Fruit fly (Drosophila melanogaster) whole organism, embryonic: Measurements from ENCODE around the gene CG42393.
A peak's percentile ranks its signal among the peaks of the same experiment; 100 is the strongest.

ENCODE experiments used
- ATbp ChIP-seq: fragments of 200-800 bp; sonication (Bioruptor generic); optimal IDR thresholded peaks from 2 replicates; lab custom pipeline; 2017; ENCODE audit warnings: missing biosample characterization, mild to moderate bottlenecking, missing genetic modification characterization, missing genetic modification reagents
- Awh ChIP-seq: fragments of 200-800 bp; sonication (Bioruptor generic); IDR thresholded peaks from 2 replicates; pipeline ENCODE4, ENCODE4 v1.3.6; 2022; ENCODE audit warnings: missing biosample characterization, missing genetic modification characterization
- CG10431 ChIP-seq: fragments of 200-800 bp; sonication (Bioruptor generic); optimal IDR thresholded peaks from 3 replicates; lab custom pipeline; 2018; ENCODE audit warnings: missing biosample characterization, mild to moderate bottlenecking, missing genetic modification characterization
- CG10565 ChIP-seq: fragments of 200-800 bp; sonication (Bioruptor generic); optimal IDR thresholded peaks from 3 replicates; lab custom pipeline; 2016; ENCODE audit warnings: missing biosample characterization, mild to moderate bottlenecking, missing genetic modification characterization
- CG11560 ChIP-seq: fragments of 200-800 bp; sonication (Bioruptor generic); IDR thresholded peaks from 3 replicates; pipeline ENCODE4 v1.3.6; 2022; ENCODE audit warnings: missing biosample characterization, missing genetic modification characterization
- CG12155 ChIP-seq: fragments of 200-800 bp; sonication (Bioruptor generic); optimal IDR thresholded peaks from 3 replicates; lab custom pipeline; 2016; ENCODE audit warnings: missing biosample characterization, missing genetic modification characterization
- CG15011 ChIP-seq: fragments of 200-800 bp; sonication (Bioruptor generic); optimal IDR thresholded peaks from 3 replicates; lab custom pipeline; 2018; ENCODE audit warnings: missing biosample characterization, mild to moderate bottlenecking, missing genetic modification characterization
- CG1529 ChIP-seq: fragments of 200-800 bp; sonication (Bioruptor generic); optimal IDR thresholded peaks from 3 replicates; lab custom pipeline; 2018; ENCODE audit warnings: missing biosample characterization, missing genetic modification characterization
- CG15479 ChIP-seq: fragments of 200-800 bp; sonication (Bioruptor generic); optimal IDR thresholded peaks from 3 replicates; lab custom pipeline; 2019; ENCODE audit warnings: missing biosample characterization, mild to moderate bottlenecking, missing genetic modification characterization, moderate library complexity
- CG15514 ChIP-seq: fragments of 200-800 bp; sonication (Bioruptor generic); optimal IDR thresholded peaks from 3 replicates; lab custom pipeline; 2017; ENCODE audit warnings: missing biosample characterization, missing genetic modification characterization, mild to moderate bottlenecking, moderate library complexity, missing genetic modification reagents
- CG17328 ChIP-seq: fragments of 200-800 bp; sonication (Bioruptor generic); IDR thresholded peaks from 2 replicates; pipeline ENCODE4 v1.3.6; 2022; ENCODE audit warnings: missing biosample characterization, missing genetic modification characterization
- CG17361 ChIP-seq: fragments of 200-800 bp; sonication (Bioruptor generic); IDR thresholded peaks from 3 replicates; pipeline ENCODE4 v1.3.6; 2022; ENCODE audit warnings: missing biosample characterization, missing genetic modification characterization
- CG17912 ChIP-seq: fragments of 200-800 bp; sonication (Bioruptor generic); optimal IDR thresholded peaks from 2 replicates; lab custom pipeline; 2018; ENCODE audit warnings: missing biosample characterization, mild to moderate bottlenecking, missing genetic modification characterization
- CG3726 ChIP-seq: fragments of 200-800 bp; sonication (Bioruptor generic); IDR thresholded peaks from 3 replicates; pipeline ENCODE4, ENCODE4 v1.3.6; 2022; ENCODE audit warnings: missing biosample characterization, missing genetic modification characterization
- CG3838 ChIP-seq: fragments of 200-800 bp; sonication (Bioruptor generic); optimal IDR thresholded peaks from 3 replicates; lab custom pipeline; 2016; ENCODE audit warnings: missing biosample characterization, missing genetic modification characterization
- CG4328 ChIP-seq: fragments of 200-800 bp; sonication (Bioruptor generic); optimal IDR thresholded peaks from 3 replicates; lab custom pipeline; 2017; ENCODE audit warnings: missing biosample characterization, missing genetic modification reagents, missing genetic modification characterization
- CG6683 ChIP-seq: fragments of 200-800 bp; sonication (Bioruptor generic); optimal IDR thresholded peaks from 2 replicates; lab custom pipeline; 2017; ENCODE audit warnings: missing biosample characterization, mild to moderate bottlenecking, missing genetic modification characterization, missing genetic modification reagents
- CG6854 ChIP-seq: fragments of 200-800 bp; sonication (Bioruptor generic); optimal IDR thresholded peaks from 3 replicates; lab custom pipeline; 2017; ENCODE audit warnings: missing biosample characterization, mild to moderate bottlenecking, missing genetic modification characterization
- CG7556 ChIP-seq: fragments of 200-800 bp; sonication (Bioruptor generic); optimal IDR thresholded peaks from 2 replicates; lab custom pipeline; 2017; ENCODE audit warnings: missing biosample characterization, mild to moderate bottlenecking, missing genetic modification characterization
- CG7839 ChIP-seq: fragments of 200-800 bp; sonication (Bioruptor generic); optimal IDR thresholded peaks from 3 replicates; lab custom pipeline; 2018; ENCODE audit warnings: missing biosample characterization, mild to moderate bottlenecking, missing genetic modification characterization, moderate library complexity
- CG8089 ChIP-seq: fragments of 200-800 bp; sonication (Bioruptor generic); optimal IDR thresholded peaks from 3 replicates; lab custom pipeline; 2016; ENCODE audit warnings: missing biosample characterization, missing genetic modification characterization
- CoRest ChIP-seq: fragments of 200-800 bp; sonication (Bioruptor generic); optimal IDR thresholded peaks from 3 replicates; lab custom pipeline; 2018; ENCODE audit warnings: missing biosample characterization, mild to moderate bottlenecking, missing genetic modification characterization, moderate library complexity
- D ChIP-seq, 2 experiments: fragments of 200-800 bp in 1 of 2; fragments of >200 bp in 1 of 2; sonication (Bioruptor generic) in 1 of 2; optimal IDR thresholded peaks; 2 replicates in 1 of 2; 3 replicates in 1 of 2; lab custom pipeline; 2017; ENCODE audit warnings: mild to moderate bottlenecking in 1 of 2, missing biosample characterization in 1 of 2, missing genetic modification characterization in 1 of 2, missing genetic modification reagents in 1 of 2
- Dbx ChIP-seq: fragments of 200-800 bp; sonication (Bioruptor generic); IDR thresholded peaks from 3 replicates; pipeline ENCODE4 v1.3.6; 2022; ENCODE audit warnings: missing biosample characterization, missing genetic modification characterization
- Deaf1 ChIP-seq: fragments of 200-800 bp; optimal IDR thresholded peaks from 3 replicates; lab custom pipeline; 2019; ENCODE audit warnings: missing biosample characterization, mild to moderate bottlenecking, missing genetic modification characterization, moderate library complexity
- Hmx ChIP-seq: fragments of 200-800 bp; sonication (Bioruptor generic); optimal IDR thresholded peaks from 2 replicates; lab custom pipeline; 2016; ENCODE audit warnings: missing biosample characterization, missing genetic modification characterization
- Jarid2 ChIP-seq: fragments of 200-800 bp; sonication (Bioruptor generic); optimal IDR thresholded peaks from 3 replicates; lab custom pipeline; 2017; ENCODE audit warnings: mild to moderate bottlenecking, missing biosample characterization, missing genetic modification reagents, missing genetic modification characterization
- NfI ChIP-seq: fragments of 200-800 bp; sonication (Bioruptor generic); optimal IDR thresholded peaks from 3 replicates; lab custom pipeline; 2018; ENCODE audit warnings: missing biosample characterization, mild to moderate bottlenecking, missing genetic modification characterization, moderate library complexity
- Opbp ChIP-seq: fragments of 200-800 bp; sonication (Bioruptor generic); IDR thresholded peaks from 3 replicates; pipeline ENCODE4 v1.3.6; 2022; ENCODE audit warnings: missing biosample characterization, missing genetic modification characterization; ENCODE audit not compliant: partially characterized antibody
- TFAM ChIP-seq: fragments of 200-800 bp; sonication (Bioruptor generic); optimal IDR thresholded peaks from 2 replicates; lab custom pipeline; 2017; ENCODE audit warnings: missing biosample characterization, missing genetic modification characterization, inconsistent platforms
- Xrp1 ChIP-seq: fragments of 200-800 bp; sonication (Bioruptor generic); IDR thresholded peaks from 2 replicates; pipeline ENCODE4 v1.3.6; 2022; ENCODE audit warnings: missing biosample characterization, missing genetic modification characterization
- ab ChIP-seq: fragments of 200-800 bp; sonication (Bioruptor generic); optimal IDR thresholded peaks from 2 replicates; lab custom pipeline; 2016; ENCODE audit warnings: missing biosample characterization, missing genetic modification characterization
- bigmax ChIP-seq: fragments of 200-800 bp; sonication (Bioruptor generic); optimal IDR thresholded peaks from 2 replicates; lab custom pipeline; 2018; ENCODE audit warnings: missing biosample characterization, mild to moderate bottlenecking, missing genetic modification characterization
- br ChIP-seq: fragments of >200 bp; optimal IDR thresholded peaks from 2 replicates; lab custom pipeline; 2017
- chif ChIP-seq, 2 experiments: fragments of 200-800 bp; sonication (Bioruptor generic); optimal IDR thresholded peaks; 3 replicates each; lab custom pipeline; 2016; ENCODE audit warnings: missing biosample characterization in 2 of 2, missing genetic modification characterization in 2 of 2
- cwo ChIP-seq: fragments of 200-800 bp; sonication (Bioruptor generic); optimal IDR thresholded peaks from 3 replicates; lab custom pipeline; 2017; ENCODE audit warnings: missing biosample characterization, missing genetic modification characterization, mild to moderate bottlenecking, moderate library complexity, missing genetic modification reagents
- dan ChIP-seq: fragments of 200-800 bp; sonication (Bioruptor generic); IDR thresholded peaks from 2 replicates; pipeline ENCODE4 v1.3.6; 2022; ENCODE audit warnings: missing biosample characterization, missing genetic modification characterization
- exex ChIP-seq: fragments of 200-800 bp; sonication (Bioruptor generic); optimal IDR thresholded peaks from 4 replicates; lab custom pipeline; 2018; ENCODE audit warnings: missing biosample characterization, mild to moderate bottlenecking, missing genetic modification characterization, moderate library complexity
- gce ChIP-seq: fragments of 200-800 bp; sonication (Bioruptor generic); IDR thresholded peaks from 3 replicates; pipeline ENCODE4 v1.3.6; 2022; ENCODE audit warnings: missing biosample characterization, missing genetic modification characterization
- gem ChIP-seq: fragments of 200-800 bp; sonication (Bioruptor generic); optimal IDR thresholded peaks from 2 replicates; lab custom pipeline; 2019; ENCODE audit warnings: missing biosample characterization, mild to moderate bottlenecking, missing genetic modification characterization, moderate library complexity
- gt ChIP-seq: fragments of 200-800 bp; sonication (Bioruptor generic); IDR thresholded peaks from 2 replicates; pipeline ENCODE4 v1.3.6; 2022; ENCODE audit warnings: missing biosample characterization, missing genetic modification characterization
- hbn ChIP-seq: fragments of 200-800 bp; sonication (Bioruptor generic); IDR thresholded peaks from 2 replicates; pipeline ENCODE4 v1.3.6; 2022; ENCODE audit warnings: missing biosample characterization, missing genetic modification characterization; ENCODE audit not compliant: partially characterized antibody
- her ChIP-seq: fragments of 200-800 bp; sonication (Bioruptor generic); optimal IDR thresholded peaks from 2 replicates; lab custom pipeline; 2016; ENCODE audit warnings: missing biosample characterization, missing genetic modification characterization
- kah ChIP-seq: fragments of 200-800 bp; sonication (Bioruptor generic); optimal IDR thresholded peaks from 2 replicates; lab custom pipeline; 2018; ENCODE audit warnings: missing biosample characterization, mild to moderate bottlenecking, missing genetic modification characterization
- nerfin-2 ChIP-seq: fragments of 200-800 bp; sonication (Bioruptor generic); IDR thresholded peaks from 2 replicates; pipeline ENCODE4 v1.3.6; 2022; ENCODE audit warnings: missing biosample characterization, missing genetic modification characterization; ENCODE audit not compliant: partially characterized antibody
- oc ChIP-seq: fragments of 200-800 bp; sonication (Bioruptor generic); optimal IDR thresholded peaks from 2 replicates; lab custom pipeline; 2018; ENCODE audit warnings: missing biosample characterization, mild to moderate bottlenecking, missing genetic modification characterization, moderate library complexity
- otp ChIP-seq: fragments of 200-800 bp; sonication (Bioruptor generic); IDR thresholded peaks from 3 replicates; pipeline ENCODE4, ENCODE4 v1.3.6; 2022; ENCODE audit warnings: missing biosample characterization, missing genetic modification characterization
- peb ChIP-seq: fragments of 200-800 bp; sonication (Bioruptor generic); IDR thresholded peaks from 2 replicates; pipeline ENCODE4 v1.3.6; 2022; ENCODE audit warnings: missing biosample characterization, missing genetic modification characterization
- sd ChIP-seq: fragments of 200-800 bp; sonication (Bioruptor generic); optimal IDR thresholded peaks from 3 replicates; lab custom pipeline; 2018; ENCODE audit warnings: missing biosample characterization, mild to moderate bottlenecking, missing genetic modification characterization, moderate library complexity
- sr ChIP-seq: fragments of 200-800 bp; sonication (Bioruptor generic); IDR thresholded peaks from 3 replicates; pipeline ENCODE4 v1.3.6; 2022; ENCODE audit warnings: missing biosample characterization, missing genetic modification characterization
- zen ChIP-seq: fragments of 200-800 bp; sonication (Bioruptor generic); optimal IDR thresholded peaks from 3 replicates; lab custom pipeline; 2018; ENCODE audit warnings: missing biosample characterization, mild to moderate bottlenecking, missing genetic modification characterization, moderate library complexity

The CG42393 gene

dm6 chr3L:18002150-18002549 is 40.4 kb upstream of the CG42393 start (continued):
- no peak for TF ChIP-seq ATbp (GFP tag; lab: Kevin White, UChicago)
- TF ChIP-seq sd (tag; lab: Kevin White, UChicago), result peak; percentile 64
- no peak for TF ChIP-seq hbn (GFP tag; lab: Robert Waterston, UW)
- no peak for TF ChIP-seq chif (GFP tag; optimal IDR thresholded peaks at IDR 0.05; lab: Kevin White, UChicago)
- no peak for TF ChIP-seq CG15514
- no peak for TF ChIP-seq CG8089 (GFP tag; lab: Kevin White, UChicago)
- no peak for TF ChIP-seq kah (GFP tag; lab: Kevin White, UChicago)
- TF ChIP-seq CG1529 (GFP tag; lab: Kevin White, UChicago), result no peak
- TF ChIP-seq CG6854 (GFP tag; lab: Kevin White, UChicago), result no peak
- TF ChIP-seq br (lab: Kevin White, UChicago), result no peak
- no peak for TF ChIP-seq peb (GFP tag; lab: Robert Waterston, UW)
- no peak for TF ChIP-seq Awh (GFP tag; lab: Robert Waterston, UW)
- TF ChIP-seq Deaf1, result no peak
- peak; percentile 21; the same call in 1 of the 3 replicates for TF ChIP-seq otp (GFP tag; lab: Robert Waterston, UW)
- no peak for TF ChIP-seq ab (GFP tag; lab: Kevin White, UChicago)
- no peak for TF ChIP-seq CG10565 (GFP tag; lab: Kevin White, UChicago)
- no peak for TF ChIP-seq NfI (GFP tag; lab: Kevin White, UChicago)
- TF ChIP-seq Dbx (GFP tag; lab: Robert Waterston, UW), result no peak
- TF ChIP-seq gce, result no peak
- no peak for TF ChIP-seq Hmx (GFP tag; lab: Kevin White, UChicago)
- TF ChIP-seq gt (GFP tag; lab: Robert Waterston, UW), result no peak
- no peak for TF ChIP-seq sr (GFP tag; lab: Robert Waterston, UW)
- TF ChIP-seq cwo (GFP tag; lab: Kevin White, UChicago), result peak; percentile 15
- TF ChIP-seq CG3726 (GFP tag; lab: Robert Waterston, UW), result no peak
- no peak for TF ChIP-seq TFAM
- TF ChIP-seq CG17912 (GFP tag; lab: Kevin White, UChicago), result no peak
- no peak for TF ChIP-seq CG4328 (GFP tag; lab: Kevin White, UChicago)
- TF ChIP-seq Xrp1 (GFP tag; lab: Robert Waterston, UW), result no peak
- no peak for TF ChIP-seq gem (tag; lab: Kevin White, UChicago)
- no peak for TF ChIP-seq zen
- TF ChIP-seq her (GFP tag; lab: Kevin White, UChicago), result no peak
- no peak for TF ChIP-seq CG7556 (GFP tag; lab: Kevin White, UChicago)
- no peak for TF ChIP-seq CG17361 (GFP tag; lab: Robert Waterston, UW)
- TF ChIP-seq oc, result no peak
- no peak for TF ChIP-seq nerfin-2 (GFP tag; lab: Robert Waterston, UW)
- no peak for TF ChIP-seq exex (tag; lab: Kevin White, UChicago)
- peak; percentile 43 for TF ChIP-seq CG15479 (GFP tag; lab: Kevin White, UChicago)
- TF ChIP-seq CG3838 (GFP tag; lab: Kevin White, UChicago), result no peak
- no peak for TF ChIP-seq CG11560 (tag; lab: Robert Waterston, UW)
- TF ChIP-seq CG7839 (tag; lab: Kevin White, UChicago), result no peak
- no peak for TF ChIP-seq CG17328 (GFP tag; lab: Robert Waterston, UW)
- no peak for TF ChIP-seq CG12155
- no peak for TF ChIP-seq CG15011 (GFP tag; lab: Kevin White, UChicago)
- no peak for TF ChIP-seq D (optimal IDR thresholded peaks at IDR 0.05; lab: Kevin White, UChicago)
- no peak for TF ChIP-seq D (GFP tag; optimal IDR thresholded peaks at IDR 0.05; lab: Kevin White, UChicago)
- no peak for TF ChIP-seq dan (GFP tag; lab: Robert Waterston, UW)
- TF ChIP-seq Opbp (GFP tag; lab: Robert Waterston, UW), result no peak
- no peak for TF ChIP-seq CG10431 (GFP tag; lab: Kevin White, UChicago)
- no peak for TF ChIP-seq CoRest (tag; lab: Kevin White, UChicago)
- no peak for TF ChIP-seq bigmax (GFP tag; lab: Kevin White, UChicago)
- TF ChIP-seq CG6683 (GFP tag; lab: Kevin White, UChicago), result no peak
- no peak for TF ChIP-seq Jarid2
